Fruit fly (Drosophila melanogaster): Measurements from ENCODE around the gene CG15765.

CG15765 gene

dm6 chrX:5880139-5880924, 62.0 kb downstream of the CG15765 start (continued):
- TF ChIP-seq vnd (GFP tag; IDR thresholded peaks at IDR 0.05; ENCODE audit: partially characterized antibody) (no peak), ttk (GFP tag; IDR thresholded peaks at IDR 0.05) (no peak), Bteb2 (GFP tag; optimal IDR thresholded peaks at IDR 0.05) (no peak), CG10209 (GFP tag; optimal IDR thresholded peaks at IDR 0.05) (peak; percentile 22), CG7928 (GFP tag; optimal IDR thresholded peaks at IDR 0.05) (no peak), zen2 (GFP tag; IDR thresholded peaks at IDR 0.05; ENCODE audit: partially characterized antibody) (no peak), dysf (GFP tag; IDR thresholded peaks at IDR 0.05) (peak; percentile 66; the same call in 2 of the 3 replicates), Sin3A (optimal IDR thresholded peaks at IDR 0.05) (no peak), p53 (GFP tag; optimal IDR thresholded peaks at IDR 0.05) (no peak), MBD-R2 (GFP tag; IDR thresholded peaks at IDR 0.05) (no peak), CG34376 (GFP tag; optimal IDR thresholded peaks at IDR 0.05) (peak; percentile 31), CG32532 (GFP tag; IDR thresholded peaks at IDR 0.05) (peak; percentile 73), Ravus (GFP tag; IDR thresholded peaks at IDR 0.05) (no peak), CG11093 (GFP tag; IDR thresholded peaks at IDR 0.05) (no peak), unpg (GFP tag; optimal IDR thresholded peaks at IDR 0.05) (peak; percentile 43), prd (optimal IDR thresholded peaks at IDR 0.05) (no peak), prd (GFP tag; IDR thresholded peaks at IDR 0.05) (peak; percentile 55; the same call in 2 of the 3 replicates), Oli (tag; optimal IDR thresholded peaks at IDR 0.05) (peak; percentile 46), corto (GFP tag; optimal IDR thresholded peaks at IDR 0.05) (peak; percentile 44), CG5180 (GFP tag; optimal IDR thresholded peaks at IDR 0.05) (no peak), CG4404 (GFP tag; IDR thresholded peaks at IDR 0.05) (no peak), odd (GFP tag; optimal IDR thresholded peaks at IDR 0.05) (peak; percentile 43), sim (GFP tag; IDR thresholded peaks at IDR 0.05) (no peak), Lim3 (GFP tag; IDR thresholded peaks at IDR 0.05) (no peak), CG14965 (GFP tag; optimal IDR thresholded peaks at IDR 0.05; ENCODE audit: borderline replicate concordance) (no peak), CG6654 (GFP tag; optimal IDR thresholded peaks at IDR 0.05) (no peak), CG1792 (GFP tag; optimal IDR thresholded peaks at IDR 0.05) (peak; percentile 38), da (GFP tag; optimal IDR thresholded peaks at IDR 0.05) (no peak), run (tag; optimal IDR thresholded peaks at IDR 0.05) (no peak), CG13624 (GFP tag; optimal IDR thresholded peaks at IDR 0.05) (peak; percentile 88), ara (GFP tag; IDR thresholded peaks at IDR 0.05) (no peak; the same call in 1 of the 2 replicates), Tbp (GFP tag; optimal IDR thresholded peaks at IDR 0.05) (no peak), CG30431 (GFP tag; optimal IDR thresholded peaks at IDR 0.05) (no peak), en (GFP tag; optimal IDR thresholded peaks at IDR 0.05) (no peak), gt (GFP tag; IDR thresholded peaks at IDR 0.05) (no peak), abd-A (tag; optimal IDR thresholded peaks at IDR 0.05) (peak; percentile 54), kah (GFP tag; optimal IDR thresholded peaks at IDR 0.05) (peak; percentile 83), Atf6 (GFP tag; IDR thresholded peaks at IDR 0.05) (peak; percentile 54; the same call in 1 of the 2 replicates), CG11696 (GFP tag; IDR thresholded peaks at IDR 0.05) (no peak), CG14441 (GFP tag; IDR thresholded peaks at IDR 0.05) (no peak; the same call in 1 of the 2 replicates), CG17612 (GFP tag; IDR thresholded peaks at IDR 0.05) (no peak), Sox100B (GFP tag; optimal IDR thresholded peaks at IDR 0.05) (peak; percentile 33)

- TF ChIP-seq BEAF-32 (GFP tag; optimal IDR thresholded peaks at IDR 0.05) (peak; percentile 24), repo (GFP tag; optimal IDR thresholded peaks at IDR 0.05) (peak; percentile 10), gem (tag; optimal IDR thresholded peaks at IDR 0.05) (peak; percentile 30), unpg (GFP tag; optimal IDR thresholded peaks at IDR 0.05) (peak; percentile 24), danr (GFP tag; IDR thresholded peaks at IDR 0.05) (no peak), mam (GFP tag; optimal IDR thresholded peaks at IDR 0.05) (peak; percentile 46), stwl (tag; optimal IDR thresholded peaks at IDR 0.05) (peak; percentile 61), CTCF (GFP tag; optimal IDR thresholded peaks at IDR 0.05) (peak; percentile 99), CG15479 (GFP tag; optimal IDR thresholded peaks at IDR 0.05) (peak; percentile 24), CG9817 (tag; optimal IDR thresholded peaks at IDR 0.05) (peak; percentile 25), Dek (tag; optimal IDR thresholded peaks at IDR 0.05) (no peak), Atf-2 (GFP tag; optimal IDR thresholded peaks at IDR 0.05) (no peak), Camta (GFP tag; optimal IDR thresholded peaks at IDR 0.05) (peak; percentile 15)
Measured at dm6 chrX:5883394-5883793, 65.0 kb downstream of the CG15765 start.
